Fruit fly (Drosophila melanogaster) whole organism, embryonic: ENCODE data around the gene CG31445.

Source experiments
- CG10979 ChIP-seq: fragments of 200-800 bp; sonication (Bioruptor generic); optimal IDR thresholded peaks from 2 replicates; lab custom pipeline; 2018; ENCODE audit warnings: missing biosample characterization, mild to moderate bottlenecking, missing genetic modification characterization, moderate library complexity
- CG11504 ChIP-seq: fragments of 200-800 bp; sonication (Bioruptor generic); optimal IDR thresholded peaks from 3 replicates; lab custom pipeline; 2019; ENCODE audit warnings: missing biosample characterization, mild to moderate bottlenecking, missing genetic modification characterization, moderate library complexity
- CG13123 ChIP-seq: fragments of 200-800 bp; sonication (Bioruptor generic); optimal IDR thresholded peaks from 2 replicates; lab custom pipeline; 2016; ENCODE audit warnings: missing biosample characterization, missing genetic modification characterization
- CG14667 ChIP-seq: fragments of 200-800 bp; sonication (Bioruptor generic); IDR thresholded peaks from 2 replicates; pipeline ENCODE4 v1.3.6; 2022; ENCODE audit warnings: missing biosample characterization, missing genetic modification characterization
- CG14710 ChIP-seq: fragments of 200-800 bp; sonication (Bioruptor generic); optimal IDR thresholded peaks from 3 replicates; lab custom pipeline; 2019; ENCODE audit warnings: missing biosample characterization, mild to moderate bottlenecking, missing genetic modification characterization, moderate library complexity
- CG15696 ChIP-seq: fragments of 200-800 bp; sonication (Bioruptor generic); optimal IDR thresholded peaks from 2 replicates; lab custom pipeline; 2019; ENCODE audit warnings: missing biosample characterization, mild to moderate bottlenecking, missing genetic modification characterization, moderate library complexity
- CG16815 ChIP-seq: fragments of 200-800 bp; sonication (Bioruptor generic); optimal IDR thresholded peaks from 3 replicates; lab custom pipeline; 2017; ENCODE audit warnings: missing biosample characterization, mild to moderate bottlenecking, missing genetic modification characterization
- CG17361 ChIP-seq: fragments of 200-800 bp; sonication (Bioruptor generic); IDR thresholded peaks from 3 replicates; pipeline ENCODE4 v1.3.6; 2022; ENCODE audit warnings: missing biosample characterization, missing genetic modification characterization
- CG17829 ChIP-seq: fragments of 200-800 bp; optimal IDR thresholded peaks from 2 replicates; lab custom pipeline; 2019; ENCODE audit warnings: missing biosample characterization, mild to moderate bottlenecking, missing genetic modification characterization, moderate library complexity
- CG18262 ChIP-seq: fragments of 200-800 bp; optimal IDR thresholded peaks from 3 replicates; lab custom pipeline; 2019; ENCODE audit warnings: missing biosample characterization, mild to moderate bottlenecking, missing genetic modification characterization, moderate library complexity
- CG18619 ChIP-seq: fragments of 200-800 bp; sonication (Bioruptor generic); optimal IDR thresholded peaks from 3 replicates; lab custom pipeline; 2017; ENCODE audit warnings: missing biosample characterization, mild to moderate bottlenecking, missing genetic modification characterization
- CG2712 ChIP-seq: fragments of 200-800 bp; optimal IDR thresholded peaks from 3 replicates; lab custom pipeline; 2019; ENCODE audit warnings: missing biosample characterization, mild to moderate bottlenecking, missing genetic modification characterization, moderate library complexity
- CG31441 ChIP-seq: fragments of 200-800 bp; sonication (Bioruptor generic); IDR thresholded peaks from 2 replicates; pipeline ENCODE4 v1.3.6; 2022; ENCODE audit warnings: missing biosample characterization, missing genetic modification characterization
- CG33557 ChIP-seq: fragments of 200-800 bp; sonication (Bioruptor generic); optimal IDR thresholded peaks from 2 replicates; lab custom pipeline; 2019; ENCODE audit warnings: missing biosample characterization, mild to moderate bottlenecking, missing genetic modification characterization, moderate library complexity
- CG6813 ChIP-seq: fragments of 200-800 bp; sonication (Bioruptor generic); optimal IDR thresholded peaks from 2 replicates; lab custom pipeline; 2017; ENCODE audit warnings: missing biosample characterization, missing genetic modification characterization, mild to moderate bottlenecking, moderate library complexity, missing genetic modification reagents
- CG7745 ChIP-seq: fragments of 200-800 bp; sonication (Bioruptor generic); optimal IDR thresholded peaks from 2 replicates; lab custom pipeline; 2018; ENCODE audit warnings: missing biosample characterization, mild to moderate bottlenecking, missing genetic modification characterization, moderate library complexity
- CG7839 ChIP-seq: fragments of 200-800 bp; sonication (Bioruptor generic); optimal IDR thresholded peaks from 3 replicates; lab custom pipeline; 2018; ENCODE audit warnings: missing biosample characterization, mild to moderate bottlenecking, missing genetic modification characterization, moderate library complexity
- CG8388 ChIP-seq: fragments of 200-800 bp; sonication (Bioruptor generic); optimal IDR thresholded peaks from 2 replicates; lab custom pipeline; 2019; ENCODE audit warnings: missing biosample characterization, mild to moderate bottlenecking, missing genetic modification characterization, moderate library complexity
- CG8478 ChIP-seq: fragments of >200 bp; optimal IDR thresholded peaks from 2 replicates; lab custom pipeline; 2018
- CG8765 ChIP-seq: fragments of 200-800 bp; sonication (Bioruptor generic); IDR thresholded peaks from 2 replicates; pipeline ENCODE4 v1.3.6; 2022; ENCODE audit warnings: missing biosample characterization, missing genetic modification characterization
- CG8944 ChIP-seq: fragments of 200-800 bp; sonication (Bioruptor generic); optimal IDR thresholded peaks from 3 replicates; lab custom pipeline; 2016; ENCODE audit warnings: missing biosample characterization, missing genetic modification characterization
- CG9727 ChIP-seq: fragments of 200-800 bp; sonication (Bioruptor generic); optimal IDR thresholded peaks from 3 replicates; lab custom pipeline; 2017; ENCODE audit warnings: missing biosample characterization, mild to moderate bottlenecking, missing genetic modification characterization
- CTCF ChIP-seq: fragments of 200-800 bp; sonication (Bioruptor generic); optimal IDR thresholded peaks from 2 replicates; lab custom pipeline; 2017; ENCODE audit warnings: missing biosample characterization, mild to moderate bottlenecking, missing genetic modification characterization, moderate library complexity
- Drgx ChIP-seq: fragments of 200-800 bp; sonication (Bioruptor generic); IDR thresholded peaks from 2 replicates; pipeline ENCODE4 v1.3.6; 2022; ENCODE audit warnings: missing biosample characterization, missing genetic modification characterization
- Ets65A ChIP-seq: fragments of 200-800 bp; sonication (Bioruptor generic); peaks from one replicate; lab custom pipeline; 2016; ENCODE audit warnings: missing biosample characterization, missing genetic modification characterization
- Hsf ChIP-seq: fragments of 200-800 bp; sonication (Bioruptor generic); optimal IDR thresholded peaks from 3 replicates; lab custom pipeline; 2016; ENCODE audit warnings: missing biosample characterization, missing genetic modification characterization
- Mes4 ChIP-seq: fragments of 200-800 bp; sonication (Bioruptor generic); optimal IDR thresholded peaks from 2 replicates; lab custom pipeline; 2016; ENCODE audit warnings: missing biosample characterization, missing genetic modification characterization
- Pdp1 ChIP-seq, 2 experiments: fragments of 200-800 bp; sonication (Bioruptor generic); optimal IDR thresholded peaks; 3 replicates each; lab custom pipeline; 2016; ENCODE audit warnings: missing biosample characterization in 2 of 2, missing genetic modification characterization in 2 of 2, mild to moderate bottlenecking in 1 of 2, moderate library complexity in 1 of 2
- Stat92E ChIP-seq, 3 experiments: fragments of >200 bp in 2 of 3; fragments of 200-800 bp in 1 of 3; sonication (Bioruptor generic) in 1 of 3; optimal IDR thresholded peaks; 2 replicates each; lab custom pipeline; 2017 to 2019; ENCODE audit warnings: missing biosample characterization in 3 of 3, missing genetic modification characterization in 3 of 3, mild to moderate bottlenecking in 1 of 3, moderate library complexity in 1 of 3
- Xrp1 ChIP-seq: fragments of 200-800 bp; sonication (Bioruptor generic); IDR thresholded peaks from 2 replicates; pipeline ENCODE4 v1.3.6; 2022; ENCODE audit warnings: missing biosample characterization, missing genetic modification characterization
- bigmax ChIP-seq: fragments of 200-800 bp; sonication (Bioruptor generic); optimal IDR thresholded peaks from 2 replicates; lab custom pipeline; 2018; ENCODE audit warnings: missing biosample characterization, mild to moderate bottlenecking, missing genetic modification characterization
- bsh ChIP-seq, 2 experiments: fragments of 200-800 bp; sonication (Bioruptor generic); optimal IDR thresholded peaks; 2 replicates each; lab custom pipeline; 2017 to 2018; ENCODE audit warnings: mild to moderate bottlenecking in 2 of 2, missing biosample characterization in 2 of 2, missing genetic modification characterization in 2 of 2, moderate library complexity in 1 of 2
- cas ChIP-seq: fragments of 200-800 bp; sonication (Bioruptor generic); IDR thresholded peaks from 2 replicates; pipeline ENCODE4 v1.3.6; 2022; ENCODE audit warnings: missing biosample characterization, missing genetic modification characterization
- caup ChIP-seq: fragments of 200-800 bp; sonication (Bioruptor generic); optimal IDR thresholded peaks from 3 replicates; lab custom pipeline; 2017; ENCODE audit warnings: missing biosample characterization, mild to moderate bottlenecking, missing genetic modification characterization, moderate library complexity; ENCODE audit not compliant: severe bottlenecking
- cg ChIP-seq: fragments of 200-800 bp; sonication (Bioruptor generic); optimal IDR thresholded peaks from 3 replicates; lab custom pipeline; 2019; ENCODE audit warnings: missing biosample characterization, mild to moderate bottlenecking, missing genetic modification characterization, moderate library complexity
- disco-r ChIP-seq: fragments of 200-800 bp; sonication (Bioruptor generic); optimal IDR thresholded peaks from 2 replicates; lab custom pipeline; 2016; ENCODE audit warnings: missing biosample characterization, missing genetic modification characterization
- dmrt11E ChIP-seq: fragments of 200-800 bp; sonication (Bioruptor generic); optimal IDR thresholded peaks from 3 replicates; lab custom pipeline; 2018; ENCODE audit warnings: missing biosample characterization, mild to moderate bottlenecking, missing genetic modification characterization, moderate library complexity
- gem ChIP-seq: fragments of 200-800 bp; sonication (Bioruptor generic); optimal IDR thresholded peaks from 2 replicates; lab custom pipeline; 2019; ENCODE audit warnings: missing biosample characterization, mild to moderate bottlenecking, missing genetic modification characterization, moderate library complexity
- ind ChIP-seq: fragments of 200-800 bp; sonication (Bioruptor generic); optimal IDR thresholded peaks from 3 replicates; lab custom pipeline; 2016; ENCODE audit warnings: missing biosample characterization, missing genetic modification characterization
- kni ChIP-seq: fragments of 200-800 bp; sonication (Bioruptor generic); optimal IDR thresholded peaks from 3 replicates; lab custom pipeline; 2017; ENCODE audit warnings: mild to moderate bottlenecking, missing biosample characterization, missing genetic modification reagents, missing genetic modification characterization
- lilli ChIP-seq: fragments of 200-800 bp; sonication (Bioruptor generic); optimal IDR thresholded peaks from 3 replicates; lab custom pipeline; 2016; ENCODE audit warnings: missing biosample characterization, missing genetic modification characterization
- lola ChIP-seq, 3 experiments: fragments of >200 bp in 2 of 3; fragments of 200-800 bp in 1 of 3; sonication (Bioruptor generic) in 1 of 3; optimal IDR thresholded peaks; 2 replicates each; lab custom pipeline; 2017 to 2019; ENCODE audit warnings: missing biosample characterization in 3 of 3, missing genetic modification characterization in 3 of 3, mild to moderate bottlenecking in 1 of 3, moderate library complexity in 1 of 3
- nmo ChIP-seq: fragments of 200-800 bp; sonication (Bioruptor generic); optimal IDR thresholded peaks from 2 replicates; lab custom pipeline; 2018; ENCODE audit warnings: missing biosample characterization, mild to moderate bottlenecking, missing genetic modification characterization, moderate library complexity
- phol ChIP-seq: fragments of 200-800 bp; sonication (Bioruptor generic); optimal IDR thresholded peaks from 3 replicates; lab custom pipeline; 2018; ENCODE audit warnings: missing biosample characterization, mild to moderate bottlenecking, missing genetic modification characterization, moderate library complexity
- scrt ChIP-seq: fragments of 200-800 bp; sonication (Bioruptor generic); optimal IDR thresholded peaks from 2 replicates; lab custom pipeline; 2018; ENCODE audit warnings: missing biosample characterization, mild to moderate bottlenecking, missing genetic modification characterization, moderate library complexity
- sd ChIP-seq: fragments of 200-800 bp; sonication (Bioruptor generic); optimal IDR thresholded peaks from 3 replicates; lab custom pipeline; 2018; ENCODE audit warnings: missing biosample characterization, mild to moderate bottlenecking, missing genetic modification characterization, moderate library complexity
- sens ChIP-seq: fragments of 200-800 bp; sonication (Bioruptor generic); peaks from one replicate; lab custom pipeline; 2016; ENCODE audit warnings: missing biosample characterization, missing genetic modification characterization
- trem ChIP-seq: fragments of 200-800 bp; optimal IDR thresholded peaks from 3 replicates; lab custom pipeline; 2019; ENCODE audit warnings: missing biosample characterization, mild to moderate bottlenecking, missing genetic modification characterization, moderate library complexity
- twi ChIP-seq: fragments of 200-800 bp; optimal IDR thresholded peaks from 2 replicates; lab custom pipeline; 2019; ENCODE audit warnings: missing biosample characterization, mild to moderate bottlenecking, missing genetic modification characterization, moderate library complexity
- vvl ChIP-seq: fragments of 200-800 bp; sonication (Bioruptor generic); IDR thresholded peaks from 2 replicates; pipeline ENCODE4 v1.3.6; 2022; ENCODE audit warnings: missing biosample characterization, missing genetic modification characterization
- zen2 ChIP-seq: fragments of 200-800 bp; sonication (Bioruptor generic); IDR thresholded peaks from 3 replicates; pipeline ENCODE4 v1.3.6; 2022; ENCODE audit warnings: missing biosample characterization, missing genetic modification characterization; ENCODE audit not compliant: partially characterized antibody
- zf30C ChIP-seq: fragments of 200-800 bp; sonication (Bioruptor generic); optimal IDR thresholded peaks from 3 replicates; lab custom pipeline; 2018; ENCODE audit warnings: missing biosample characterization, mild to moderate bottlenecking, missing genetic modification characterization

Gene CG31445

dm6 chr3R:29269204-29269603 is 24.6 kb upstream of the CG31445 start:
- TF ChIP-seq CG10979 (peak; percentile 50), CG8478 (no peak), CG8944 (no peak), zf30C (GFP tag; lab: Kevin White, UChicago) (peak; percentile 24), sens (GFP tag; lab: Kevin White, UChicago) (peak; percentile 75), CG17361 (0 out of 3 replicates have a peak, but pooled peaks have one; percentile 12), nmo (GFP tag; lab: Kevin White, UChicago) (peak; percentile 21), disco-r (GFP tag; lab: Kevin White, UChicago) (no peak), CG17829 (tag; lab: Kevin White, UChicago) (peak; percentile 2), CG33557 (GFP tag; lab: Kevin White, UChicago) (peak; percentile 6), CG9727 (GFP tag; lab: Kevin White, UChicago) (peak; percentile 11), scrt (GFP tag; lab: Kevin White, UChicago) (no peak), CG18262 (tag; lab: Kevin White, UChicago) (peak; percentile 42), bsh (GFP tag; optimal IDR thresholded peaks at IDR 0.05; lab: Kevin White, UChicago) (peak in 1 of 2 experiments; percentile 11), ind (GFP tag; lab: Kevin White, UChicago) (no peak), CG31441 (GFP tag; lab: Robert Waterston, UW) (0 out of 2 replicates have a peak, but pooled peaks have one; percentile 15), Ets65A (GFP tag; lab: Kevin White, UChicago) (peak; percentile 16), CG7839 (tag; lab: Kevin White, UChicago) (peak; percentile 12), lilli (GFP tag; lab: Kevin White, UChicago) (no peak), CG14667 (no peak), Drgx (GFP tag; lab: Robert Waterston, UW) (no peak), CG14710 (tag; lab: Kevin White, UChicago) (peak; percentile 32), Xrp1 (GFP tag; lab: Robert Waterston, UW) (peak; percentile 40; the same call in 1 of the 2 replicates), phol (tag; lab: Kevin White, UChicago) (peak; percentile 17), gem (tag; lab: Kevin White, UChicago) (peak; percentile 28), CG18619 (no peak), lola (GFP tag; optimal IDR thresholded peaks at IDR 0.05; lab: Kevin White, UChicago) (peak in 1 of 3 experiments; percentile 48), CG8765 (GFP tag; lab: Robert Waterston, UW) (peak; percentile 32; the same call in 1 of the 2 replicates), CG15696 (tag; lab: Kevin White, UChicago) (peak; percentile 9), trem (tag; lab: Kevin White, UChicago) (peak; percentile 10), Hsf (no peak), CG2712 (peak; percentile 39), CG16815 (GFP tag; lab: Kevin White, UChicago) (no peak), vvl (no peak), caup (GFP tag; lab: Kevin White, UChicago) (no peak), CG8388 (no peak), CG11504 (tag; lab: Kevin White, UChicago) (peak; percentile 18), CTCF (GFP tag; lab: Kevin White, UChicago) (no peak), dmrt11E (tag; lab: Kevin White, UChicago) (peak; percentile 54)

- TF ChIP-seq cg (peak; percentile 51), CG6813 (no peak), Stat92E (GFP tag; optimal IDR thresholded peaks at IDR 0.05; lab: Kevin White, UChicago) (peak in 1 of 3 experiments; percentile 79), CG13123 (no peak), Pdp1 (GFP tag; optimal IDR thresholded peaks at IDR 0.05; lab: Kevin White, UChicago) (peak in 1 of 2 experiments; percentile 52), bigmax (GFP tag; lab: Kevin White, UChicago) (peak; percentile 8), sd (peak; percentile 7), Mes4 (no peak), twi (tag; lab: Kevin White, UChicago) (peak; percentile 48), zen2 (GFP tag; lab: Robert Waterston, UW) (no peak), kni (GFP tag; lab: Kevin White, UChicago) (peak; percentile 79), CG33557 (GFP tag; lab: Kevin White, UChicago) (peak; percentile 12), CG7745 (tag; lab: Kevin White, UChicago) (peak; percentile 37), cas (GFP tag; lab: Robert Waterston, UW) (no peak)
Measured at dm6 chr3R:29268062-29268461, 23.4 kb upstream of the CG31445 start.
